Worm (Caenorhabditis elegans): Measurements from ENCODE around the gene tut-1.

DNA sequence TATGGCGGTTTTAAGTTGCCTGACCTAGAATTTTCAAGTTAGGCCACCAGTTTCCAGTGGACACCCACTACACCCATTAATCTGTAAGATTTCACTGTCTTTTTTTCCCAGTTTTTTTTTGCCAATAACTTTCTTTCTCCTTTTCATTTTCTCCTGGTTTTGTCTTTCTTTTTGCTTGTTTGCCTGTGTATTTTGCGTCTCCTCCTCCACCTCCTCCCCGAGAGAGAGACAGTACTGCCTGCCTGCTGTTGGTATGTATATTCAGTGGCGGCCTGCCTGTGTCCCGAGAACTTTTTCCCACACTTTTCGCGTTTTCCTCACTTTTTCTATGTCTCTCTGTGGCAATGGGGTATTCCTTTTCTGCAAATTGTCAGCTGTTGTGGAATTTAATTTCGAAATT lies 40.1 kb downstream of the tut-1 start:
- no peak for TF ChIP-seq aha-1 (tag; optimal IDR thresholded peaks at IDR 0.05)
- no peak for TF ChIP-seq nhr-84 (tag; optimal IDR thresholded peaks at IDR 0.05)
- no peak for TF ChIP-seq unc-98 (GFP tag; IDR thresholded peaks at IDR 0.05)
- TF ChIP-seq nhr-77 (tag; optimal IDR thresholded peaks at IDR 0.05): no peak
- TF ChIP-seq lsy-2 (tag; optimal IDR thresholded peaks at IDR 0.05): no peak
- TF ChIP-seq pqm-1 (tag; optimal IDR thresholded peaks at IDR 0.05): no peak
